Fruit fly (Drosophila melanogaster) whole organism, pupa: ENCODE results near the gene Arl5.

ENCODE experiments used
- CG10348 ChIP-seq: fragments of 200-800 bp; sonication (Bioruptor generic); IDR thresholded peaks from 2 replicates; pipeline ENCODE4 v1.3.6; 2022; ENCODE audit warnings: missing biosample characterization, missing genetic modification characterization
- CG12605 ChIP-seq: fragments of 200-800 bp; sonication (Bioruptor generic); IDR thresholded peaks from 2 replicates; pipeline ENCODE4 v1.3.6; 2022; ENCODE audit warnings: missing biosample characterization, missing genetic modification characterization
- CG13204 ChIP-seq: fragments of 200-800 bp; sonication (Bioruptor generic); optimal IDR thresholded peaks from 2 replicates; lab custom pipeline; 2018; ENCODE audit warnings: missing biosample characterization, mild to moderate bottlenecking, missing genetic modification characterization, moderate library complexity
- CG14655 ChIP-seq: fragments of 200-800 bp; sonication (Bioruptor generic); optimal IDR thresholded peaks from 3 replicates; lab custom pipeline; 2017; ENCODE audit warnings: mild to moderate bottlenecking, missing biosample characterization, missing genetic modification reagents, missing genetic modification characterization
- CG15710 ChIP-seq: fragments of 200-800 bp; sonication (Bioruptor generic); optimal IDR thresholded peaks from 2 replicates; lab custom pipeline; 2018; ENCODE audit warnings: missing biosample characterization, mild to moderate bottlenecking, missing genetic modification characterization, moderate library complexity
- CG17806 ChIP-seq: fragments of 200-800 bp; sonication (Bioruptor generic); optimal IDR thresholded peaks from 2 replicates; lab custom pipeline; 2018; ENCODE audit warnings: missing biosample characterization, mild to moderate bottlenecking, missing genetic modification characterization, moderate library complexity
- CG32121 ChIP-seq: fragments of 200-800 bp; sonication (Bioruptor generic); IDR thresholded peaks from 2 replicates; pipeline ENCODE4 v1.3.6; 2022; ENCODE audit warnings: missing biosample characterization, missing genetic modification characterization
- CG34367 ChIP-seq: fragments of 200-800 bp; sonication (Bioruptor generic); optimal IDR thresholded peaks from 2 replicates; lab custom pipeline; 2018; ENCODE audit warnings: missing biosample characterization, mild to moderate bottlenecking, missing genetic modification characterization
- CG4496 ChIP-seq: fragments of 200-800 bp; sonication (Bioruptor generic); IDR thresholded peaks from 3 replicates; pipeline ENCODE4 v1.3.6; 2022; ENCODE audit warnings: missing biosample characterization, missing genetic modification characterization
- CG8159 ChIP-seq: fragments of 200-800 bp; sonication (Bioruptor generic); optimal IDR thresholded peaks from 3 replicates; lab custom pipeline; 2018; ENCODE audit warnings: missing biosample characterization, mild to moderate bottlenecking, missing genetic modification characterization, moderate library complexity
- CG8301 ChIP-seq: fragments of 200-800 bp; sonication (Bioruptor generic); optimal IDR thresholded peaks from 2 replicates; lab custom pipeline; 2018; ENCODE audit warnings: missing biosample characterization, mild to moderate bottlenecking, missing genetic modification characterization
- CG9948 ChIP-seq: fragments of 200-800 bp; sonication (Bioruptor generic); optimal IDR thresholded peaks from 2 replicates; lab custom pipeline; 2018; ENCODE audit warnings: missing biosample characterization, mild to moderate bottlenecking, missing genetic modification characterization, moderate library complexity
- D1 ChIP-seq: fragments of 200-800 bp; sonication (Bioruptor generic); optimal IDR thresholded peaks from 2 replicates; lab custom pipeline; 2018; ENCODE audit warnings: missing biosample characterization, mild to moderate bottlenecking, missing genetic modification characterization, moderate library complexity
- EcR ChIP-seq: fragments of 200-800 bp; sonication (Bioruptor generic); optimal IDR thresholded peaks from 3 replicates; lab custom pipeline; 2019; ENCODE audit warnings: missing biosample characterization, missing genetic modification characterization, mild to moderate bottlenecking, moderate library complexity, missing genetic modification reagents
- Ets98B ChIP-seq: fragments of 200-800 bp; sonication (Bioruptor generic); IDR thresholded peaks from 2 replicates; pipeline ENCODE4 v1.3.6; 2022; ENCODE audit warnings: missing biosample characterization, missing genetic modification characterization
- Pif1A ChIP-seq: fragments of 200-800 bp; sonication (Bioruptor generic); optimal IDR thresholded peaks from 3 replicates; lab custom pipeline; 2016; ENCODE audit warnings: missing biosample characterization, missing genetic modification characterization
- Pif1B ChIP-seq: fragments of 200-800 bp; sonication (Bioruptor generic); optimal IDR thresholded peaks from 3 replicates; lab custom pipeline; 2016; ENCODE audit warnings: missing biosample characterization, missing genetic modification characterization
- Snoo ChIP-seq: fragments of 200-800 bp; sonication (Bioruptor generic); optimal IDR thresholded peaks from 3 replicates; lab custom pipeline; 2017; ENCODE audit warnings: missing biosample characterization, mild to moderate bottlenecking, missing genetic modification characterization, inconsistent platforms
- fd96Ca ChIP-seq: fragments of 200-800 bp; sonication (Bioruptor generic); IDR thresholded peaks from 3 replicates; pipeline ENCODE4 v1.3.6; 2022; ENCODE audit warnings: missing biosample characterization, missing genetic modification characterization
- gl ChIP-seq: fragments of 200-800 bp; sonication (Bioruptor generic); optimal IDR thresholded peaks from 2 replicates; lab custom pipeline; 2018; ENCODE audit warnings: missing biosample characterization, mild to moderate bottlenecking, missing genetic modification characterization
- rn ChIP-seq: fragments of 200-800 bp; sonication (Bioruptor generic); IDR thresholded peaks from 2 replicates; pipeline ENCODE4 v1.3.6; 2022; ENCODE audit warnings: missing biosample characterization, missing genetic modification characterization

The Arl5 gene

DNA sequence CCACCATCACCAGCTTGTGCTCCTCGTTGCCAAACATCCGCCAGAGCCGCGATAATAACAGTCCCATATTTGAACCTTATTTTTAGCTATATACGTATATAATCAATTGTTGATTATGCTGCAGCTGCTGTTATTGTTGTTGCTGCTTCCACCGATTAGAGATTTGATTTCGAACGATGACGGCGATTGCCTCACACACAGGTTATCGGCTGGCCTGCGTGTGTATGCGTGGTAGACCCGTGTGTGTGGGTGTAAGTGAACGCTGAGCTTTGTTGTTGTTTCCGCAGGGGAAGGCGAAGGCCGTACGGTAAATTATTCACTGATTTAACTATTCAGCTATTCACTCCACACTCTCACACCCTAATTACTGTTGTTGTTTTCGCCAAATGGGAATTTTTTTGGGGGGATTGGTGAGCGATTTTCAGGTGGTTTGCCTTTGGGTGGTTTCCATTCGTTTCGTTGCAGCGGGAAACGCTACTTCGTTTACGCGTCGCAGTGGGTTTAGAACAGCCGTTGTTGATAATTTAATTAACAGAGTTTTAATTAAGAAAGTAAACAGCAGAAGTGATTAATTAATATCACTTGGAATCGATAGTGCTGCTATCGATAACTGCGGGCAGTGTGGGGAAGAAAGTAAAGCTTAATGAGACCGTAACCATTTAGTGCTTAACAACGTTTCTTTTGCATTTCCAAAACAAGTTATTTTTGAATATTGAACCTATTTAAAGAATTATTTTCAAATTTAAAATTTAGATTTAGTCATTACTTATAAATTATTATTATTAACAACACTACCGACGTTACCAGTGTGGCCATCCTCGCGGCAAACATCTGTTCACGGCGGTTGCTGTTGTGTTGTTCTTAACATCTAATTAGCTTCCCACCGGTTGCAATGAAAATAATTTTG, at the start of gene Arl5, which contains the start of gene CG13671:
Gene Arl5 (minus strand): TSS at position 616 of the 907 bp plus-strand sequence.
Gene CG13671 (plus strand): TSS at position 841 of the 907 bp plus-strand sequence.
- no peak for TF ChIP-seq CG13204 (GFP tag; lab: Kevin White, UChicago)
- peak; percentile 53 for TF ChIP-seq Snoo (tag; lab: Kevin White, UChicago)
- no peak for TF ChIP-seq gl (tag; lab: Kevin White, UChicago)
- TF ChIP-seq CG4496 = peak; percentile 72; the same call in 1 of the 3 replicates
- 0 out of 2 replicates have a peak, but pooled peaks have one; percentile 7 for TF ChIP-seq rn (GFP tag; lab: Robert Waterston, UW)
- TF ChIP-seq CG8301 = peak; percentile 37
- peak; percentile 54 for TF ChIP-seq CG8159 (tag; lab: Kevin White, UChicago)
- TF ChIP-seq D1 (tag; lab: Kevin White, UChicago) = no peak
- TF ChIP-seq CG17806 (tag; lab: Kevin White, UChicago) = peak; percentile 68
- TF ChIP-seq CG32121 = peak; percentile 58; the same call in 1 of the 2 replicates
- TF ChIP-seq Ets98B (GFP tag; lab: Robert Waterston, UW) = peak; percentile 59
- TF ChIP-seq CG15710 (tag; lab: Kevin White, UChicago) = peak; percentile 39
- no peak for TF ChIP-seq CG10348
- no peak for TF ChIP-seq CG34367
- no peak for TF ChIP-seq Pif1A
- no peak for TF ChIP-seq CG14655 (GFP tag; lab: Kevin White, UChicago)
- TF ChIP-seq EcR (GFP tag; lab: Kevin White, UChicago) = peak; percentile 5
- peak; percentile 80 for TF ChIP-seq fd96Ca (GFP tag; lab: Robert Waterston, UW)
- no peak for TF ChIP-seq Pif1B (GFP tag; lab: Kevin White, UChicago)
- peak; percentile 41 for TF ChIP-seq CG9948 (tag; lab: Kevin White, UChicago)
- TF ChIP-seq CG12605 = peak; percentile 54

DNA sequence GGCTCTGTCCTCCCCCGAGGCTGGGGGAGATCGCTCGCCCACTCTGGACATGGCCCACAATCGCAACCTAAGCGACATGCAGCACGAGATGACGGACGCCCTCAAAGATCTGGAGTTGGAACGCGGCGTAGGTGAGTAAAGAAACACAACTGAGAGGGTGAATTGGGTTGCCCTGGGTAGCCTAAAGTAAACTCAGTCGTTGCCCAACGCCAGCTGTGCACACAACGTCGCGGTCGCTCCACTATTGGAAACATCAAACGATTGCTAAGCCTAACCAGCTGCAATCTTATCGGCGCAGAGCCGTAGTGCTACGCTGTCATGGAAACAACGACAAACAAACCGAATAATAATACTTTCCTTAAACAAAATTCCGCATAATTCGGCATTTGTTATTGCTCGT, 47.7 kb upstream of the Arl5 start:
- TF ChIP-seq CG4496 (no peak), CG14655 (GFP tag; lab: Kevin White, UChicago) (no peak), CG15710 (tag; lab: Kevin White, UChicago) (no peak), CG9948 (tag; lab: Kevin White, UChicago) (no peak)

DNA sequence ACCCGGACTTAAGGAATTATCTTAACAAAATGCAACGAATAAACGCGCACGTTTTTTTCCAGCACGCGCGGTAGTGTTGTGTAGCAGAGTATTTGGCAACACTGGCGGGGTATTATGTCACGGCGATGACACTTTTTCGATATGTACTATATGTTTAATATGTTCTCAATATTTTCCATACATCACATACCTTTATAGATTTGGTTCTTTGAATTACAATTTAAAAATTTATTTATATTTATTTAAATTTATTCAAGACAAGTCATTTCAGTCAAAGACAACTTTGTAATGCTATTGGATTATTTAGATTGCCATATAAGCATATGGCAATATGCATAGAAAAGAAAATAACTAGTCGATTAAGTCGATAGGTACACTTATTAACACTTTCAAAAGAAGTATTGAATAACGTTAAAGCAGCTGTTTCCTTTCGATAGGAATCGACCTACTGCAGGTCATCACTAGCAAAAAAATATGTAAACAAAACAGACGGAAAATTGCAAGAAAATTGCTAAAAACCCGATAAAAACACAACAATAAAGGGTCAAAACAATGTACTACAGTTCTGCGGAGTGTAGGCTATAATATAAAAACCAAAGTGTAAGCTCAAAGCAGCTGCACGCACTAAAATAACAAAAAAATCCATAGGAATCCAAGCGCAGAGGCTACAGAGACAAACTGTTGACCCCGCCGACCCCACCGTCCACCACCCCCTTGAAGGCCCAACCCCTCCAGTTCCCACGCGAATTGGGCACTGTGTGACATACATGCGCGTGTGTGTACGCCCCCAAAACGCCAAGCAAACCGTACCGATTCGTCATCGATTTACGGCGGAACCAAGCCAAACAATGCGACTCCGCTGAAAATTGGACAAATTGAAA, 46.7 kb upstream of the Arl5 start, which contains the start of the genes CG7182 and GAPcenA:
Gene CG7182 (minus strand): TSS at position 283 of the 881 bp plus-strand sequence.
Gene GAPcenA (plus strand): TSS at position 462 of the 881 bp plus-strand sequence.
- no peak for TF ChIP-seq CG13204 (GFP tag; lab: Kevin White, UChicago)
- TF ChIP-seq rn (GFP tag; lab: Robert Waterston, UW) = 0 out of 2 replicates have a peak, but pooled peaks have one; percentile 11
- no peak for TF ChIP-seq Pif1B (GFP tag; lab: Kevin White, UChicago)
- TF ChIP-seq CG9948 (tag; lab: Kevin White, UChicago) = peak; percentile 64
- peak; percentile 56 for TF ChIP-seq CG34367
- TF ChIP-seq EcR (GFP tag; lab: Kevin White, UChicago) = peak; percentile 85
- no peak for TF ChIP-seq CG14655 (GFP tag; lab: Kevin White, UChicago)
- peak; percentile 80 for TF ChIP-seq CG8159 (tag; lab: Kevin White, UChicago)
- TF ChIP-seq CG4496 = peak; percentile 52; the same call in 1 of the 3 replicates
- TF ChIP-seq CG17806 (tag; lab: Kevin White, UChicago) = peak; percentile 63
- TF ChIP-seq Snoo (tag; lab: Kevin White, UChicago) = peak; percentile 76
- TF ChIP-seq CG32121 = no peak
- no peak for TF ChIP-seq CG10348
- TF ChIP-seq Pif1A = no peak
- TF ChIP-seq Ets98B (GFP tag; lab: Robert Waterston, UW) = peak; percentile 49
- no peak; the same call in 1 of the 3 replicates for TF ChIP-seq fd96Ca (GFP tag; lab: Robert Waterston, UW)
- TF ChIP-seq gl (tag; lab: Kevin White, UChicago) = no peak
- TF ChIP-seq CG8301 = no peak
- no peak for TF ChIP-seq D1 (tag; lab: Kevin White, UChicago)
- TF ChIP-seq CG12605 = no peak
- TF ChIP-seq CG15710 (tag; lab: Kevin White, UChicago) = peak; percentile 80
- TF ChIP-seq, all 21 proteins: peak for 10

DNA sequence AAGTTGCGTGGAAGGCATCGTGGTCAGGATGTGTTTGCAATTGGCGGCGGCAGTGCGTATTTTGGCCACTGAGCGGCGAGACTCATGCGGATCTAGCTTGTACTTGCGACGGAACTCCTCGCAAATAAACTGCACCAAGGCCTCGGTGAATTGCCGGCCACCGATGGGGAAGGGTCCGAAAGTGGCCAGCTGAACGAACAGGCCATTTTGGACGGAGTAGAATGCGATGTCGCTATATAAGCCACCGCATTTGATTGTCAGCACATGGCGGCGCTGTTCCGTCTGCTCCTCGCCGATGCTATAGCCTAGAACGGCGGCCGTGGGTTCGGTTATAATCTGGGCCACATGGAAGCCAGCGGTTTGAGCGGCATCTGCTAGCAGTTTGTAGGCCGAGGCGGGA, 45.5 kb upstream of the Arl5 start:
- no peak for TF ChIP-seq Ets98B (GFP tag; lab: Robert Waterston, UW)
- TF ChIP-seq, all 21 proteins: peak for 0
